Fruit fly (Drosophila melanogaster) Kc167 (cell line): ENCODE data around the gene CG42271.

Experiments
- Myc ChIP-seq: fragments of >200 bp; optimal IDR thresholded peaks from 2 replicates; lab custom pipeline; 2017; ENCODE audit warnings: missing external identifiers
- Sin3A ChIP-seq: fragments of >200 bp; optimal IDR thresholded peaks from 2 replicates; lab custom pipeline; 2018; ENCODE audit warnings: missing external identifiers
- h ChIP-seq: fragments of >200 bp; optimal IDR thresholded peaks from 3 replicates; lab custom pipeline; 2018; ENCODE audit warnings: missing external identifiers
- insv ChIP-seq: fragments of >200 bp; optimal IDR thresholded peaks from 3 replicates; lab custom pipeline; 2018; ENCODE audit warnings: missing external identifiers
- psq ChIP-seq: fragments of >200 bp; optimal IDR thresholded peaks from 2 replicates; lab custom pipeline; 2017; ENCODE audit warnings: missing external identifiers
- ttk ChIP-seq: sonication (Bioruptor generic); optimal IDR thresholded peaks from 2 replicates; lab custom pipeline; 2017; ENCODE audit warnings: missing external identifiers

The CG42271 gene

DNA sequence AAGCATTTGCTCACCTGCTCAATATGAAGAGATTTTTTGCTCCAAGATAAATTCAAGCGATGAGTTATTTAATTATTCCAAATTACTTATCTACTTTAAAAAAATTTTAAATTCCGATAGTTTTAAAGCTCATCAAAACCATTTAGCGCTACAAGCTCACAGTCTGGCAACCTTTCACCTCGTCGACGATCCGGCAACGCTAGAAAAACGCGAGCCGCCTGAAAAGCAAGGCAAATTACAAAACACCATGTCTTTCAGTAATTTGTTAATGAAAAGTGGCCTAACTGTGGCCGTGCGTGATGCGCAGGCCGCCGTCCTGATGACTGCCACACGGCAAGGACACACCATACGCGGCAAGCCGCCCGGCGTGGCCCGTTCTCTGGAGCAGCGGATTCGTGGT is 7.8 kb downstream of the CG42271 start, which contains the start of gene mRpL38:
Gene mRpL38 (plus strand): TSS at position 197 of the 400 bp plus-strand sequence.
- TF ChIP-seq h (no peak), Myc (lab: Kevin White, UChicago) (no peak), ttk (lab: Kevin White, UChicago) (no peak), psq (lab: Kevin White, UChicago) (no peak), Sin3A (lab: Kevin White, UChicago) (no peak), insv (lab: Kevin White, UChicago) (no peak)

dm6 chrX:14225665-14226064 is 8.2 kb downstream of the CG42271 start, which contains the start of gene CG11674:
TSS of gene CG11674 (minus strand) at chrX:14225879.
- no peak for TF ChIP-seq Myc (lab: Kevin White, UChicago)
- no peak for TF ChIP-seq insv (lab: Kevin White, UChicago)
- TF ChIP-seq psq (lab: Kevin White, UChicago) = no peak
- no peak for TF ChIP-seq Sin3A (lab: Kevin White, UChicago)
- TF ChIP-seq h = no peak
- TF ChIP-seq ttk (lab: Kevin White, UChicago) = no peak

DNA sequence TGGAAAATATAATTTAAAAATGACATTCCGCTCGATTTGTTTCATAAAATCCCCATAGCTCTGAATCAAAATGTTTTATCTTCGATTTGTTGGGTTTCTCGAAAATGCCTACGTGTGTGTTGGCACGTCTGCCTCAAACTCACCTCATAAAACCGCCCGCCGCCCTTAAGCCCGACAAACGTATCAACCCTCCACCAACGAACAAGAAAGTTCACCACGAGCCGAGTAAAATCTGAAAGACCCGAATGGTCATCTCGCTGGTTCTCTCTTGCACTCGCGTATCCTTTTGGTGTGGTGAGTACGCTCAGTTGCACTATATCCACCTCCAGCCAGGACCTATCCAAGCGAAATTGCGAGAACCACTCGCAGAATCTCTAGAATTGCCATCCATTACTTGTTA is 11.9 kb downstream of the CG42271 start:
- TF ChIP-seq ttk (lab: Kevin White, UChicago) = no peak
- TF ChIP-seq Myc (lab: Kevin White, UChicago) = no peak
- TF ChIP-seq h = no peak
- TF ChIP-seq psq (lab: Kevin White, UChicago) = no peak
- TF ChIP-seq Sin3A (lab: Kevin White, UChicago) = no peak
- no peak for TF ChIP-seq insv (lab: Kevin White, UChicago)

dm6 chrX:14221182-14221581 is 12.7 kb downstream of the CG42271 start:
- TF ChIP-seq Sin3A (lab: Kevin White, UChicago) (no peak), insv (lab: Kevin White, UChicago) (no peak), Myc (lab: Kevin White, UChicago) (no peak), psq (lab: Kevin White, UChicago) (no peak), ttk (lab: Kevin White, UChicago) (no peak), h (no peak)

DNA sequence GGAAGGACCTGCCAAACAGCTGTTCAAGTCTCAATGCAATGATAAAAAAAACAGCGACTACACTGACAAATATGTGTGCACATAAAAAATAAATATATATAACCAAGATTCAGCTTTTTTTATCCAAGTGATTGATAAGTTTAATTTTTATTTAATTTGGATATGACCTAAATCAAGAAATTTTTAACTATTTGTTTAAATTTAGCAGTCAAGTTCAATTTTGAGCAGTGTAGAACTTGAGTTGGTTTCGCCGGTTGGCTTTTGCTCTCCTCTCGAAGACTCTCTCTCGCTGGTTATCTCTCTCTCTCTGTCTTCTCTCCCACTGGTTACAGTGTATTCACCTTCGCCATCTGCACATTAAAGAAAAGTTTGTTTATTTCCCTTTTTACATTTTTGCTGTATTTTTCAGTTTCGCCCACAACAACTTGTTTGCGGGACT is 15.8 kb downstream of the CG42271 start:
- TF ChIP-seq ttk (lab: Kevin White, UChicago) (no peak), h (no peak), insv (lab: Kevin White, UChicago) (no peak), psq (lab: Kevin White, UChicago) (no peak), Sin3A (lab: Kevin White, UChicago) (no peak), Myc (lab: Kevin White, UChicago) (no peak)

- no peak for TF ChIP-seq Myc (lab: Kevin White, UChicago)
These were observed 17.0 kb downstream of the CG42271 start for dm6 chrX:14216844-14217243.

- no peak for TF ChIP-seq insv (lab: Kevin White, UChicago)
- no peak for TF ChIP-seq psq (lab: Kevin White, UChicago)
- no peak for TF ChIP-seq Myc (lab: Kevin White, UChicago)
- no peak for TF ChIP-seq h
- TF ChIP-seq Sin3A (lab: Kevin White, UChicago) = no peak
- TF ChIP-seq ttk (lab: Kevin White, UChicago) = no peak
These were observed 18.0 kb downstream of the CG42271 start for dm6 chrX:14215834-14216233.

DNA sequence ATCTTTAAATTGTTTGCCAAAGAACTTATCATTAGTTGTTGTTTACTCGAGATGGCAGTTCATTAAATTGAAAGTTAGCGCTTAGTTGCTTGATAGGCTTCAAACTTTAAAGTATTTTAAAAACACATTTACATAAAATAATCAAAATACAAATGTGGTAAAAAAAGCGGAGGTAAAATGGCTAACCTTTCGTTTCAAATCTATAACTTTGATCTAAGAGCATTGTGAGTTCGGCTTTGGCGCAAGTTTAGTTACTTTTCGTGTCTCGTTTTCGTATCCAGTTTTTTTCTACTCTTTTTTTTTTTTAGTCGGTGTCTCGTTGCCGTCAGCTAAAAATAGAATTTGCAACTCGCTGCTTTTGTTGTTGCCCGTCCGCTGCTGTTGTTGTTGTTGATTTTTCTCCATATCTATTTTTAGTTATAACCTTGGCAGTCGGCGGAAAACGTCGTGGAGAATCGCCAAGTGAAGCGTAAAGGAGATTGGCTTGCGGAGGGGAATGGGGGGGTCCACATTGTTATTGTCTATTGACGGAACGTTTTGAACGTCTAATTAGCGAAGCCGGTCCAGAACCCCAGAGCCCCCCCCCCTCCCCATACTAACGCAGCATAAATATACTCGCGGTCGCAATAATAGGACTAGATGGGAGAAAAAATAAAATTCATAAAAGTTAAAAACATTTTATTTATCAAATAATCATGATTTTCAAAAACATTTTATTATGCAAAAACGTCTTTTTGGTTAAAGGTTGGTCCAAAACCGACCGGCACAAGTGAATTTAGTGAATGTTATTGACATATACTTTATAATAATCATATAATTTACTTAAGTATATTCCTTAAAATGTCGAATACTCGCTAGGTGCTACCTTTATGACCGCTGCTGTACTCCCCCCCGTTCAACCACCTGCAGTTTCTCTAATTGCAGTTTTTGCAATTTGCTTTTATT is 19.1 kb downstream of the CG42271 start:
- TF ChIP-seq Sin3A (lab: Kevin White, UChicago) = no peak
- no peak for TF ChIP-seq h
- no peak for TF ChIP-seq Myc (lab: Kevin White, UChicago)
- TF ChIP-seq insv (lab: Kevin White, UChicago) = no peak
- TF ChIP-seq ttk (lab: Kevin White, UChicago) = no peak
- no peak for TF ChIP-seq psq (lab: Kevin White, UChicago)

DNA sequence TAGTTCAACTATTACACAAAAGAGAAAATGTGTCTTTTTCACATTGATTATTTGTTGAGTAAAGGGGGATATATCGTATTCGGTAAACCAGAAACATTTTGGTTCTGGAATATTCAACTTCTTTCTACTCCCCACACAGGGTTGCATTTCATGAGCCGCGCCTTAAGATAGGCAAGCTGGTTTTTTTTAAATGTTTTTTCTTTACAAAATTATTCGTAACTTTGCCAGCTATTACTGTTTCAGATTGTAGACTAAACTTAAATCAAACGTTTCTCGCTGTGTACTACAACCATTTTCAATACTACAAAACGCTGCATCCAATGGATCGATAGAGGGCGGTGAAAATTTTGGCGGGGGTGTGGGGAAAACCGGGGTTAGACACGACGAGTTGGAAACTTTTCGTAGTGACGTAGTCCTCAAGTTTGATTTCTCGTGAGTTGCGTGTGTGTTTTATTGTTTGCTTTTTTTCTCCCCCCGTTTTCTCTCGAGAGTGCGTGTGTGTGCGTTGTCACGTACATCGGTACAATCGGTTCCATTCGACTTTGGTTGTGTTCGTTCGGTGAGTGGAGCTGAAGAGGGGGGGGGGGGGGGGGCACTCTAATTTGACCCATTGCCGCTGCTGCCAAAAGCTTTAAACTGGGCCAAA is 20.2 kb downstream of the CG42271 start:
- TF ChIP-seq h (no peak), ttk (lab: Kevin White, UChicago) (no peak), Sin3A (lab: Kevin White, UChicago) (no peak), Myc (lab: Kevin White, UChicago) (no peak), insv (lab: Kevin White, UChicago) (no peak), psq (lab: Kevin White, UChicago) (no peak)

DNA sequence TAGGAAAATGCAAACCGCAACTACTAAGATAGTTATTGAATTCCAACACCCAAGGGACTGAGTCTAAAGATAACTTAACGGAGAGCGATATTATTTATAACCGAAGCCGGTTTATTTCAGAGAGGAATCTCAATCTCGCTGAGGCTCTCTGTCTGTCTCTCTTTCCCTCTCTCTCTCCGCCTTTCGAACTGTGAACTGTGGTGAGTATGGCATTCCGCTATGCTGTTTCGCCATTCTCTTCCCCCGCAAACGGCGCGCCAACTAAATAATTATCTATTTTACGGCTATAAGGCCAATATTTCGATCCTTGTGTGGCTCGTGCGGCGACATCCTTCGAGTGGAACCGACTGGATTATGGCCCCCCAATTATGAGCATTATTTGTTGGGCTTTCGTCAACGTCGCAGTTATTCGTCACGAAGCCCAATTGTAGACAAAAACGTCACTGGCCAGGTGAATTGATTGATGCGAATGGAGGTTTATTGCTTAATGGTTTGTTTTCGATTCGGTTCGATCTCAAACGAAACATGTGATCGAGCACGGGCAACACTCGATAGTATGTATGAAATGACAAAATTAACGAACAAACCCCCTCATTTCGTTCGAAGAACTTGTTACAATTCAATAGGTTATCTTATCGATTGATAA is 21.6 kb downstream of the CG42271 start:
- TF ChIP-seq insv (lab: Kevin White, UChicago) = no peak
- no peak for TF ChIP-seq Sin3A (lab: Kevin White, UChicago)
- no peak for TF ChIP-seq Myc (lab: Kevin White, UChicago)

- TF ChIP-seq psq (lab: Kevin White, UChicago) (no peak), Sin3A (lab: Kevin White, UChicago) (no peak), insv (lab: Kevin White, UChicago) (no peak), Myc (lab: Kevin White, UChicago) (no peak), ttk (lab: Kevin White, UChicago) (no peak), h (no peak)
These were observed 22.5 kb downstream of the CG42271 start for dm6 chrX:14211250-14211944.
